Fruit fly (Drosophila melanogaster) whole organism, adult: ENCODE measurements around the gene CG33648.

Experiments used
- CG11617 ChIP-seq: fragments of 200-800 bp; sonication (Bioruptor generic); optimal IDR thresholded peaks from 2 replicates; lab custom pipeline; 2017; ENCODE audit warnings: mild to moderate bottlenecking, missing biosample characterization, missing genetic modification reagents, missing genetic modification characterization
- CG12768 ChIP-seq: fragments of 200-800 bp; sonication (Bioruptor generic); optimal IDR thresholded peaks from 2 replicates; lab custom pipeline; 2017; ENCODE audit warnings: missing biosample characterization, missing genetic modification characterization, mild to moderate bottlenecking, moderate library complexity, missing genetic modification reagents
- CG14711 ChIP-seq: fragments of 200-800 bp; sonication (Bioruptor generic); optimal IDR thresholded peaks from 2 replicates; lab custom pipeline; 2018; ENCODE audit warnings: missing biosample characterization, mild to moderate bottlenecking, missing genetic modification characterization, moderate library complexity
- CG1620 ChIP-seq: fragments of 200-800 bp; sonication (Bioruptor generic); optimal IDR thresholded peaks from 2 replicates; lab custom pipeline; 2016; ENCODE audit warnings: missing biosample characterization, missing genetic modification characterization
- CG33017 ChIP-seq: fragments of 200-800 bp; sonication (Bioruptor generic); optimal IDR thresholded peaks from 2 replicates; lab custom pipeline; 2018; ENCODE audit warnings: missing biosample characterization, mild to moderate bottlenecking, missing genetic modification characterization, moderate library complexity
- CG5204 ChIP-seq: fragments of 200-800 bp; sonication (Bioruptor generic); optimal IDR thresholded peaks from 2 replicates; lab custom pipeline; 2016; ENCODE audit warnings: missing biosample characterization, missing genetic modification characterization
- CG7045 ChIP-seq: fragments of 200-800 bp; sonication (Bioruptor generic); optimal IDR thresholded peaks from 2 replicates; lab custom pipeline; 2017; ENCODE audit warnings: missing biosample characterization, mild to moderate bottlenecking, missing genetic modification characterization
- CG7101 ChIP-seq: fragments of 200-800 bp; sonication (Bioruptor generic); optimal IDR thresholded peaks from 2 replicates; lab custom pipeline; 2018; ENCODE audit warnings: missing biosample characterization, mild to moderate bottlenecking, missing genetic modification characterization, moderate library complexity
- Clk ChIP-seq: fragments of 200-800 bp; sonication (Bioruptor generic); optimal IDR thresholded peaks from 2 replicates; lab custom pipeline; 2017; ENCODE audit warnings: missing biosample characterization, missing genetic modification characterization
- Crg-1 ChIP-seq: fragments of 200-800 bp; sonication (Bioruptor generic); optimal IDR thresholded peaks from 2 replicates; lab custom pipeline; 2016; ENCODE audit warnings: missing biosample characterization, missing genetic modification characterization
- Hr96 ChIP-seq: fragments of 200-800 bp; sonication (Bioruptor generic); optimal IDR thresholded peaks from 2 replicates; lab custom pipeline; 2016; ENCODE audit warnings: missing biosample characterization, missing genetic modification characterization
- Mnt ChIP-seq: fragments of 200-800 bp; sonication (Bioruptor generic); optimal IDR thresholded peaks from 2 replicates; lab custom pipeline; 2016; ENCODE audit warnings: missing biosample characterization, mild to moderate bottlenecking, missing genetic modification characterization
- bab1 ChIP-seq: fragments of 200-800 bp; sonication (Bioruptor generic); optimal IDR thresholded peaks from 3 replicates; lab custom pipeline; 2019; ENCODE audit warnings: missing biosample characterization, mild to moderate bottlenecking, missing genetic modification characterization, moderate library complexity
- cic ChIP-seq: fragments of 200-800 bp; sonication (Bioruptor generic); optimal IDR thresholded peaks from 2 replicates; lab custom pipeline; 2017; ENCODE audit warnings: missing biosample characterization, mild to moderate bottlenecking, missing genetic modification characterization, moderate library complexity
- cnc ChIP-seq, 2 experiments: fragments of >200 bp; optimal IDR thresholded peaks; 2 replicates each; lab custom pipeline; 2017
- kay ChIP-seq: fragments of 200-800 bp; sonication (Bioruptor generic); peaks from one replicate; lab custom pipeline; 2016; ENCODE audit warnings: missing biosample characterization, missing genetic modification characterization, borderline replicate concordance
- ovo ChIP-seq: fragments of 200-800 bp; sonication (Bioruptor generic); optimal IDR thresholded peaks from 2 replicates; lab custom pipeline; 2016; ENCODE audit warnings: missing biosample characterization, missing genetic modification characterization
- pad ChIP-seq: fragments of 200-800 bp; sonication (Bioruptor generic); optimal IDR thresholded peaks from 3 replicates; lab custom pipeline; 2017; ENCODE audit warnings: missing biosample characterization, missing genetic modification characterization, mild to moderate bottlenecking, moderate library complexity, missing genetic modification reagents
- tj ChIP-seq: fragments of 200-800 bp; sonication (Bioruptor generic); optimal IDR thresholded peaks from 3 replicates; lab custom pipeline; 2017; ENCODE audit warnings: missing biosample characterization, mild to moderate bottlenecking, missing genetic modification characterization, moderate library complexity
- toe ChIP-seq: fragments of 200-800 bp; sonication (Bioruptor generic); optimal IDR thresholded peaks from 2 replicates; lab custom pipeline; 2016; ENCODE audit warnings: missing biosample characterization, missing genetic modification characterization

The CG33648 gene

DNA sequence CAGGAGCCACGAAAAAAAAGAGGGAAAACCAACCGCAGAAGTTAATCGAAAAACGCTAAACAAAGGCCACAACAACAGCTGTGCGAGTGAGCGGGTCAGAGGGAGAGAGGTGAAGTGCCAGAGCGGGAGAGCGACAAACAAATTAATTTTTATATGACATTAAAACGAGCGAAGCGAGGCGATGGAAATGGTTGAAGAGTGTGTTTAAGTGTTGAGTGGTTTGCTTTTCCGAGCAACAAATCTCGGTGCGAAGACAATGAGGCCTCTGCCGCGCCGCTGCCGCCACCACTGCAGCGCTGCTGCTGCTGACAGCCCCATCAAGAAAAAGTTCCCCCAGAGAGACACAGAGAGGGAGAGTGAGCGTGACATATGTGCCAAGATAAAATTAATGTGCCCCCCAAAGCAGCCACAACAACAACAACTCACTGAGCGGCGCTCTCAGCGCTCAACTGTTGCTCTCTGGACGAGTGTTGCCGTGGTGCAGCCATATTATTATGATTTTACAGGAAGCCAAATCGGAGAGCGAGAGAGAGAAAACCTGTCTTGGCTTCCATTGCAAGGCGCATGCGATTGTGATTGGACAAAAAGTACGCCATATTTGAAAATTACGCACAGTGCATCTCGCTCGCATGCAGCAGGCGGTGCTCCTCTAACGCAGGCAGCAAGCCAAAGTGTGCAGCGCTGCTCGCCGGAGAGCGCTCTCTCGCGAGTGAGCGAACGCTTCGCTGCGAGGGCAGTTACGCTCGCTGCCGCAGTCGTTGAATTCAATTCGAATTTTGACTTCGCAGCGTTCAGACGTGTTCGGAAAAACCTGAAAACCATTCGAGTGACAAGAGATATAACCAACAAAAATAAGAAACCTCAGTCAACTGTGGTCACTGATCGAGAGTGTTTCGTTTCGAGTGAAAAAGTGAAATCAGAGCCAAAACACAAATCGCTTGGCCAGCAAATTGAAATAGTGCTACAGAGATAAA, 33.7 kb upstream of the CG33648 start, which contains the start of gene noc:
noc (plus strand) TSS at position 763 of the 974 bp plus-strand sequence.
- TF ChIP-seq CG14711 (tag; lab: Kevin White, UChicago) (peak; percentile 3), bab1 (GFP tag; lab: Kevin White, UChicago) (peak; percentile 2), tj (GFP tag; lab: Kevin White, UChicago) (peak; percentile 73), cic (GFP tag; lab: Kevin White, UChicago) (no peak), CG7045 (GFP tag; lab: Kevin White, UChicago) (peak; percentile 12), Clk (peak; percentile 26), CG1620 (GFP tag; lab: Kevin White, UChicago) (no peak), cnc (optimal IDR thresholded peaks at IDR 0.05; lab: Kevin White, UChicago) (no peak), ovo (GFP tag; lab: Kevin White, UChicago) (no peak), Crg-1 (GFP tag; lab: Kevin White, UChicago) (peak; percentile 7), toe (GFP tag; lab: Kevin White, UChicago) (no peak), kay (GFP tag; lab: Kevin White, UChicago) (no peak), CG33017 (tag; lab: Kevin White, UChicago) (no peak), CG12768 (GFP tag; lab: Kevin White, UChicago) (peak; percentile 21), CG11617 (GFP tag; lab: Kevin White, UChicago) (peak; percentile 22), Mnt (peak; percentile 53), Hr96 (GFP tag; lab: Kevin White, UChicago) (peak; percentile 12), CG7101 (tag; lab: Kevin White, UChicago) (peak; percentile 53), CG5204 (GFP tag; lab: Kevin White, UChicago) (no peak), pad (GFP tag; lab: Kevin White, UChicago) (peak; percentile 33)

dm6 chr2L:14491686-14492085, 32.4 kb upstream of the CG33648 start:
- no peak for TF ChIP-seq CG7045 (GFP tag; lab: Kevin White, UChicago)
- TF ChIP-seq pad (GFP tag; lab: Kevin White, UChicago): no peak
- no peak for TF ChIP-seq CG12768 (GFP tag; lab: Kevin White, UChicago)
- no peak for TF ChIP-seq Mnt

dm6 chr2L:14492819-14493218, 31.3 kb upstream of the CG33648 start:
- TF ChIP-seq CG7101 (tag; lab: Kevin White, UChicago) (no peak), CG11617 (GFP tag; lab: Kevin White, UChicago) (no peak), Mnt (no peak)

DNA sequence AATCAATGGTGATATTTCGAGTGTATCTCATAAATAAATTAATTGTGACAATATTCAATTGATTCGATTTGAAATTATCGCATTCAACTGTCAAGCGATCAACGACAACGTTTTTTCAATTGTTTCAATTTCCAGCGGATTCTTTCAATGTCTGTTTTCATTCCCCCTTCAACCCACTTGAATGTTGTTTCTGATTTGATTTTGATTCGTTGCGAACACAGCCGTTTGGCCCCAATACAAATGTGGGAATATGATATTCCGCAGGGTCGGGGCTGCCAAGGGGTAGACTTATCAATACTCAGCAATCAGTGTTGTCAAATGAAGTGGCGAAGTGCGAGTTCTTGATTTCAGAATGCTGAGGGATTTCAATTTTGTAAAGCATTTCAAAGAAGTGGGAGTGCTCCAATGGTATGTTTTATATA, 29.2 kb upstream of the CG33648 start:
- TF ChIP-seq Mnt: no peak
- no peak for TF ChIP-seq CG7101 (tag; lab: Kevin White, UChicago)
- no peak for TF ChIP-seq Hr96 (GFP tag; lab: Kevin White, UChicago)
- TF ChIP-seq CG12768 (GFP tag; lab: Kevin White, UChicago): no peak
- peak; percentile 72 for TF ChIP-seq tj (GFP tag; lab: Kevin White, UChicago)
- no peak for TF ChIP-seq ovo (GFP tag; lab: Kevin White, UChicago)

- TF ChIP-seq kay (GFP tag; lab: Kevin White, UChicago) (peak; percentile 63), ovo (GFP tag; lab: Kevin White, UChicago) (no peak)
These were observed 28.6 kb upstream of the CG33648 start for dm6 chr2L:14495506-14495983.

- TF ChIP-seq CG1620 (GFP tag; lab: Kevin White, UChicago) (no peak), CG11617 (GFP tag; lab: Kevin White, UChicago) (no peak)
These were observed 27.8 kb upstream of the CG33648 start for dm6 chr2L:14496348-14496747.

DNA sequence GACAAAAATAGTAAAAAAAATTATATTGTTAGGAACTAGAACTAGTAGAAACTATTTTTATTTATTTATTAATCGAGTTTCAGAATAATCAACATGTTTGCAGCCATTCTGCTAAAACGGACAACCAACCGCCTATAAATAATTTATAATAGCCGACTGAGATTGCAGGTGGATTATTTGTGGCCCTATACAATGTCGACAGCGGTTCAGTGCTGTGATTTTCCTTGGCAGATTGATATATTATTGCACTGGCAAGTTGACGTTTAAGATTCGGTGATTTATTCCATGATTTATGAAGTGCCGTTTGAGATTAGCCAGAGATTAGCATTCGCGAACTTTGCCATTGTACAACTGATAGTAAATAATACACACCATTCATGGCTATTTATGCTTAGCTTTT, 27.2 kb upstream of the CG33648 start:
- TF ChIP-seq Clk (no peak), CG33017 (tag; lab: Kevin White, UChicago) (no peak), CG11617 (GFP tag; lab: Kevin White, UChicago) (no peak), ovo (GFP tag; lab: Kevin White, UChicago) (no peak), CG12768 (GFP tag; lab: Kevin White, UChicago) (no peak), Hr96 (GFP tag; lab: Kevin White, UChicago) (no peak), cic (GFP tag; lab: Kevin White, UChicago) (no peak), CG7045 (GFP tag; lab: Kevin White, UChicago) (no peak), bab1 (GFP tag; lab: Kevin White, UChicago) (no peak), CG5204 (GFP tag; lab: Kevin White, UChicago) (no peak), CG7101 (tag; lab: Kevin White, UChicago) (no peak), kay (GFP tag; lab: Kevin White, UChicago) (no peak)
